Fruit fly (Drosophila melanogaster) whole organism, embryonic: ENCODE data around the gene PNPase.
A peak's percentile ranks its signal among the peaks of the same experiment; 100 is the strongest.

Experiments
- ATbp ChIP-seq: fragments of 200-800 bp; sonication (Bioruptor generic); optimal IDR thresholded peaks from 2 replicates; lab custom pipeline; 2017; ENCODE audit warnings: missing biosample characterization, mild to moderate bottlenecking, missing genetic modification characterization, missing genetic modification reagents
- CG11085 ChIP-seq: fragments of 200-800 bp; sonication (Bioruptor generic); IDR thresholded peaks from 2 replicates; pipeline ENCODE4 v1.3.6; 2022; ENCODE audit warnings: missing biosample characterization, missing genetic modification characterization
- CG11504 ChIP-seq: fragments of 200-800 bp; sonication (Bioruptor generic); optimal IDR thresholded peaks from 3 replicates; lab custom pipeline; 2019; ENCODE audit warnings: missing biosample characterization, mild to moderate bottlenecking, missing genetic modification characterization, moderate library complexity
- CG12391 ChIP-seq: fragments of 200-800 bp; sonication (Bioruptor generic); optimal IDR thresholded peaks from 3 replicates; lab custom pipeline; 2018; ENCODE audit warnings: missing biosample characterization, mild to moderate bottlenecking, missing genetic modification characterization, moderate library complexity
- CG14667 ChIP-seq: fragments of 200-800 bp; sonication (Bioruptor generic); IDR thresholded peaks from 2 replicates; pipeline ENCODE4 v1.3.6; 2022; ENCODE audit warnings: missing biosample characterization, missing genetic modification characterization
- CG15269 ChIP-seq: fragments of 200-800 bp; sonication (Bioruptor generic); optimal IDR thresholded peaks from 2 replicates; lab custom pipeline; 2018; ENCODE audit warnings: missing biosample characterization, mild to moderate bottlenecking, missing genetic modification characterization, moderate library complexity
- CG17385 ChIP-seq: fragments of 200-800 bp; sonication (Bioruptor generic); optimal IDR thresholded peaks from 3 replicates; lab custom pipeline; 2018; ENCODE audit warnings: missing biosample characterization, mild to moderate bottlenecking, missing genetic modification characterization
- CG18599 ChIP-seq: fragments of 200-800 bp; sonication (Bioruptor generic); optimal IDR thresholded peaks from 3 replicates; lab custom pipeline; 2017; ENCODE audit warnings: missing biosample characterization, missing genetic modification characterization, mild to moderate bottlenecking, moderate library complexity, missing genetic modification reagents
- CG2120 ChIP-seq: fragments of 200-800 bp; sonication (Bioruptor generic); optimal IDR thresholded peaks from 3 replicates; lab custom pipeline; 2016; ENCODE audit warnings: missing biosample characterization, missing genetic modification characterization
- CG2678 ChIP-seq: fragments of 200-800 bp; sonication (Bioruptor generic); optimal IDR thresholded peaks from 3 replicates; lab custom pipeline; 2019; ENCODE audit warnings: missing biosample characterization, mild to moderate bottlenecking, missing genetic modification characterization, moderate library complexity
- CG30403 ChIP-seq: fragments of 200-800 bp; sonication (Bioruptor generic); optimal IDR thresholded peaks from 3 replicates; lab custom pipeline; 2016; ENCODE audit warnings: missing biosample characterization, missing genetic modification characterization
- CG32532 ChIP-seq: fragments of 200-800 bp; sonication (Bioruptor generic); IDR thresholded peaks from 2 replicates; pipeline ENCODE4 v1.3.6; 2022; ENCODE audit warnings: missing biosample characterization, missing genetic modification characterization
- CG4424 ChIP-seq: fragments of 200-800 bp; sonication (Bioruptor generic); optimal IDR thresholded peaks from 3 replicates; lab custom pipeline; 2016; ENCODE audit warnings: missing biosample characterization, missing genetic modification characterization
- CG6689 ChIP-seq: fragments of 200-800 bp; sonication (Bioruptor generic); IDR thresholded peaks from 2 replicates; pipeline ENCODE4 v1.3.6; 2022; ENCODE audit warnings: missing biosample characterization, missing genetic modification characterization
- CG6813 ChIP-seq: fragments of 200-800 bp; sonication (Bioruptor generic); optimal IDR thresholded peaks from 2 replicates; lab custom pipeline; 2017; ENCODE audit warnings: missing biosample characterization, missing genetic modification characterization, mild to moderate bottlenecking, moderate library complexity, missing genetic modification reagents
- CG7556 ChIP-seq: fragments of 200-800 bp; sonication (Bioruptor generic); optimal IDR thresholded peaks from 2 replicates; lab custom pipeline; 2017; ENCODE audit warnings: missing biosample characterization, mild to moderate bottlenecking, missing genetic modification characterization
- CG7839 ChIP-seq: fragments of 200-800 bp; sonication (Bioruptor generic); optimal IDR thresholded peaks from 3 replicates; lab custom pipeline; 2018; ENCODE audit warnings: missing biosample characterization, mild to moderate bottlenecking, missing genetic modification characterization, moderate library complexity
- CG8089 ChIP-seq: fragments of 200-800 bp; sonication (Bioruptor generic); optimal IDR thresholded peaks from 3 replicates; lab custom pipeline; 2016; ENCODE audit warnings: missing biosample characterization, missing genetic modification characterization
- CG9817 ChIP-seq: fragments of 200-800 bp; sonication (Bioruptor generic); optimal IDR thresholded peaks from 2 replicates; lab custom pipeline; 2018; ENCODE audit warnings: missing biosample characterization, mild to moderate bottlenecking, missing genetic modification characterization, moderate library complexity
- Camta ChIP-seq: fragments of 200-800 bp; sonication (Bioruptor generic); optimal IDR thresholded peaks from 2 replicates; lab custom pipeline; 2016; ENCODE audit warnings: missing biosample characterization, missing genetic modification characterization
- Dbx ChIP-seq: fragments of 200-800 bp; sonication (Bioruptor generic); IDR thresholded peaks from 3 replicates; pipeline ENCODE4 v1.3.6; 2022; ENCODE audit warnings: missing biosample characterization, missing genetic modification characterization
- Dek ChIP-seq: fragments of 200-800 bp; sonication (Bioruptor generic); optimal IDR thresholded peaks from 3 replicates; lab custom pipeline; 2019; ENCODE audit warnings: missing biosample characterization, mild to moderate bottlenecking, missing genetic modification characterization, moderate library complexity
- E2f1 ChIP-seq: fragments of 200-800 bp; sonication (Bioruptor generic); IDR thresholded peaks from 2 replicates; pipeline ENCODE4 v1.3.6; 2022; ENCODE audit warnings: missing biosample characterization, missing genetic modification characterization
- Ets65A ChIP-seq: fragments of 200-800 bp; sonication (Bioruptor generic); peaks from one replicate; lab custom pipeline; 2016; ENCODE audit warnings: missing biosample characterization, missing genetic modification characterization
- GATAe ChIP-seq: fragments of 200-800 bp; sonication (Bioruptor generic); conservative IDR thresholded peaks from 2 replicates; pipeline ENCODE4 v1.3.6; 2022; ENCODE audit warnings: missing biosample characterization, missing genetic modification characterization
- HLH4C ChIP-seq: fragments of 200-800 bp; sonication (Bioruptor generic); IDR thresholded peaks from 3 replicates; pipeline ENCODE4 v1.3.6; 2022; ENCODE audit warnings: missing biosample characterization, missing genetic modification characterization; ENCODE audit not compliant: partially characterized antibody
- Hr3 ChIP-seq: fragments of 200-800 bp; sonication (Bioruptor generic); optimal IDR thresholded peaks from 3 replicates; lab custom pipeline; 2016; ENCODE audit warnings: missing biosample characterization, missing genetic modification characterization
- Hr51 ChIP-seq, 2 experiments: fragments of 200-800 bp; sonication (Bioruptor generic); optimal IDR thresholded peaks; 2 replicates in 1 of 2; 3 replicates in 1 of 2; lab custom pipeline; 2016 to 2018; ENCODE audit warnings: missing biosample characterization in 2 of 2, missing genetic modification characterization in 2 of 2, mild to moderate bottlenecking in 1 of 2, moderate library complexity in 1 of 2
- Mad ChIP-seq: fragments of 200-800 bp; sonication (Bioruptor generic); optimal IDR thresholded peaks from 2 replicates; lab custom pipeline; 2016; ENCODE audit warnings: missing biosample characterization, missing genetic modification characterization
- Oli ChIP-seq: fragments of 200-800 bp; sonication (Bioruptor generic); optimal IDR thresholded peaks from 2 replicates; lab custom pipeline; 2018; ENCODE audit warnings: missing biosample characterization, mild to moderate bottlenecking, missing genetic modification characterization, moderate library complexity
- Optix ChIP-seq: fragments of 200-800 bp; sonication (Bioruptor generic); IDR thresholded peaks from 3 replicates; pipeline ENCODE4 v1.3.6; 2022; ENCODE audit warnings: missing biosample characterization, missing genetic modification characterization
- Ptx1 ChIP-seq: fragments of 200-800 bp; sonication (Bioruptor generic); IDR thresholded peaks from 2 replicates; pipeline ENCODE4 v1.3.6; 2022; ENCODE audit warnings: missing biosample characterization, missing genetic modification characterization
- Rfx ChIP-seq: fragments of 200-800 bp; sonication (Bioruptor generic); IDR thresholded peaks from 2 replicates; pipeline ENCODE4 v1.3.6; 2022; ENCODE audit warnings: missing biosample characterization, missing genetic modification characterization
- Sox102F ChIP-seq: fragments of 200-800 bp; sonication (Bioruptor generic); optimal IDR thresholded peaks from 2 replicates; lab custom pipeline; 2018; ENCODE audit warnings: missing biosample characterization, mild to moderate bottlenecking, missing genetic modification characterization, moderate library complexity
- ab ChIP-seq: fragments of 200-800 bp; sonication (Bioruptor generic); optimal IDR thresholded peaks from 2 replicates; lab custom pipeline; 2016; ENCODE audit warnings: missing biosample characterization, missing genetic modification characterization
- dmrt99B ChIP-seq: fragments of 200-800 bp; sonication (Bioruptor generic); optimal IDR thresholded peaks from 2 replicates; lab custom pipeline; 2018; ENCODE audit warnings: missing biosample characterization, mild to moderate bottlenecking, missing genetic modification characterization, moderate library complexity
- dysf ChIP-seq: fragments of 200-800 bp; sonication (Bioruptor generic); IDR thresholded peaks from 3 replicates; pipeline ENCODE4 v1.3.6; 2022; ENCODE audit warnings: missing biosample characterization, missing genetic modification characterization
- gcm2 ChIP-seq: fragments of 200-800 bp; sonication (Bioruptor generic); optimal IDR thresholded peaks from 2 replicates; lab custom pipeline; 2016; ENCODE audit warnings: missing biosample characterization, missing genetic modification characterization
- hkb ChIP-seq, 2 experiments: fragments of 200-800 bp in 1 of 2; fragments of >200 bp in 1 of 2; sonication (Bioruptor generic) in 1 of 2; IDR thresholded peaks in 1 of 2; optimal IDR thresholded peaks in 1 of 2; 2 replicates each; pipeline versions ENCODE4 v1.3.6 to Lab custom; 2017 to 2022; ENCODE audit warnings: missing biosample characterization in 1 of 2, missing genetic modification characterization in 1 of 2
- klu ChIP-seq: fragments of 200-800 bp; sonication (Bioruptor generic); IDR thresholded peaks from 2 replicates; pipeline ENCODE4 v1.3.6; 2022; ENCODE audit warnings: missing biosample characterization, missing genetic modification characterization
- lab ChIP-seq: fragments of 200-800 bp; sonication (Bioruptor generic); optimal IDR thresholded peaks from 3 replicates; lab custom pipeline; 2017; ENCODE audit warnings: missing biosample characterization, missing genetic modification characterization, mild to moderate bottlenecking, moderate library complexity, missing genetic modification reagents
- lmd ChIP-seq: fragments of 200-800 bp; sonication (Bioruptor generic); IDR thresholded peaks from 2 replicates; pipeline ENCODE4 v1.3.6; 2022; ENCODE audit warnings: missing biosample characterization, missing genetic modification characterization
- org-1 ChIP-seq: fragments of 200-800 bp; sonication (Bioruptor generic); optimal IDR thresholded peaks from 2 replicates; lab custom pipeline; 2017; ENCODE audit warnings: missing biosample characterization, missing genetic modification characterization
- prd ChIP-seq, 3 experiments: fragments of >200 bp in 2 of 3; fragments of 200-800 bp in 1 of 3; sonication (Bioruptor generic) in 1 of 3; optimal IDR thresholded peaks in 2 of 3; IDR thresholded peaks in 1 of 3; 2 replicates in 2 of 3; 3 replicates in 1 of 3; pipeline versions ENCODE4 v1.3.6 to Lab custom; 2017 to 2022; ENCODE audit warnings: missing biosample characterization in 1 of 3, missing genetic modification characterization in 1 of 3
- ranshi ChIP-seq: fragments of 200-800 bp; sonication (Bioruptor generic); IDR thresholded peaks from 2 replicates; pipeline ENCODE4 v1.3.6; 2022; ENCODE audit warnings: missing biosample characterization, missing genetic modification characterization
- sens ChIP-seq: fragments of 200-800 bp; sonication (Bioruptor generic); peaks from one replicate; lab custom pipeline; 2016; ENCODE audit warnings: missing biosample characterization, missing genetic modification characterization
- so ChIP-seq: fragments of 200-800 bp; sonication (Bioruptor generic); IDR thresholded peaks from 3 replicates; pipeline ENCODE4 v1.3.6; 2022; ENCODE audit warnings: missing biosample characterization, missing genetic modification characterization
- vvl ChIP-seq: fragments of 200-800 bp; sonication (Bioruptor generic); IDR thresholded peaks from 2 replicates; pipeline ENCODE4 v1.3.6; 2022; ENCODE audit warnings: missing biosample characterization, missing genetic modification characterization

Gene PNPase

DNA sequence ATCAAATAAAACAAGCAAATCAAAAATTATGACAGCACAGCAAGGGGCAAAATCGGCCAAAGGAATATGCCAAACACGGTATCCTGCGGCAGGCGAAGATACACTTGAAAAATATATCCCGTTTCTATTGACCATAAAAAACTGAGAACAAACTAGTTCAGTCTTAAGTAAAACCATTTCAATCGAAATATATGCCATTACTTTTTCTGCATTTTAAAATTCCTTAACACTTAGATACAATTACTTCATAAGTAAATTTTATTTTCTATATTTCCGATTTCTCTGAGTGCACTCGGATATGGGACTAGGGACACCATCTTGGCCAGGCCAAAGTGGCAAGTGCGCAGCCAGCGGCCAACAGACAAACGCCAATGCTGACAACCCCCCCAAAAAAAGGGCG is 41.6 kb downstream of the PNPase start (continued):
- TF ChIP-seq CG2678 (tag; lab: Kevin White, UChicago) (peak; percentile 51), klu (GFP tag; lab: Robert Waterston, UW) (no peak), vvl (GFP tag; lab: Robert Waterston, UW) (0 out of 2 replicates have a peak, but pooled peaks have one; percentile 36), sens (GFP tag; lab: Kevin White, UChicago) (peak; percentile 59), E2f1 (GFP tag; lab: Robert Waterston, UW) (0 out of 2 replicates have a peak, but pooled peaks have one; percentile 11), CG9817 (tag; lab: Kevin White, UChicago) (peak; percentile 23), CG12391 (tag; lab: Kevin White, UChicago) (peak; percentile 15), CG7839 (tag; lab: Kevin White, UChicago) (peak; percentile 26), dysf (GFP tag; lab: Robert Waterston, UW) (peak; percentile 41; the same call in 1 of the 3 replicates), CG30403 (peak; percentile 24), gcm2 (GFP tag; lab: Kevin White, UChicago) (no peak), Ets65A (peak; percentile 19), Oli (tag; lab: Kevin White, UChicago) (peak; percentile 16), Mad (no peak), hkb (optimal IDR thresholded peaks at IDR 0.05; lab: Kevin White, UChicago) (no peak), hkb (GFP tag; IDR thresholded peaks at IDR 0.05; lab: Robert Waterston, UW) (0 out of 2 replicates have a peak, but pooled peaks have one; percentile 34), CG11504 (peak; percentile 38), CG7556 (peak; percentile 49), CG11085 (0 out of 2 replicates have a peak, but pooled peaks have one; percentile 13), lab (GFP tag; lab: Kevin White, UChicago) (peak; percentile 12), ab (GFP tag; lab: Kevin White, UChicago) (no peak), Hr3 (no peak), CG18599 (GFP tag; lab: Kevin White, UChicago) (peak; percentile 61), CG2120 (GFP tag; lab: Kevin White, UChicago) (peak; percentile 59), prd (optimal IDR thresholded peaks at IDR 0.05; lab: Kevin White, UChicago) (no peak), prd (GFP tag; IDR thresholded peaks at IDR 0.05; lab: Robert Waterston, UW) (peak; percentile 39; the same call in 1 of the 3 replicates), CG14667 (GFP tag; lab: Robert Waterston, UW) (0 out of 2 replicates have a peak, but pooled peaks have one; percentile 22), Rfx (GFP tag; lab: Robert Waterston, UW) (peak; percentile 47), CG8089 (no peak), Hr51 (GFP tag; optimal IDR thresholded peaks at IDR 0.05; lab: Kevin White, UChicago) (peak in 1 of 2 experiments; percentile 61), Camta (GFP tag; lab: Kevin White, UChicago) (no peak), Ptx1 (GFP tag; lab: Robert Waterston, UW) (0 out of 2 replicates have a peak, but pooled peaks have one; percentile 18), so (GFP tag; lab: Robert Waterston, UW) (0 out of 3 replicates have a peak, but pooled peaks have one; percentile 37), ATbp (GFP tag; lab: Kevin White, UChicago) (peak; percentile 1), CG6689 (GFP tag; lab: Robert Waterston, UW) (0 out of 2 replicates have a peak, but pooled peaks have one; percentile 11), CG4424 (GFP tag; lab: Kevin White, UChicago) (no peak), org-1 (GFP tag; lab: Kevin White, UChicago) (peak; percentile 20), CG17385 (GFP tag; lab: Kevin White, UChicago) (peak; percentile 18), dmrt99B (peak; percentile 14), CG6813 (GFP tag; lab: Kevin White, UChicago) (no peak), GATAe (GFP tag; lab: Robert Waterston, UW) (no peak), HLH4C (GFP tag; lab: Robert Waterston, UW) (no peak), Dek (tag; lab: Kevin White, UChicago) (peak; percentile 15), CG15269 (tag; lab: Kevin White, UChicago) (peak; percentile 40), lmd (GFP tag; lab: Robert Waterston, UW) (peak; percentile 42), Optix (0 out of 3 replicates have a peak, but pooled peaks have one; percentile 21), Sox102F (peak; percentile 23), Dbx (peak; percentile 48; the same call in 2 of the 3 replicates), ranshi (GFP tag; lab: Robert Waterston, UW) (peak; percentile 10; the same call in 1 of the 2 replicates), CG32532 (GFP tag; lab: Robert Waterston, UW) (0 out of 2 replicates have a peak, but pooled peaks have one; percentile 19)
